Worm (Caenorhabditis elegans) whole organism, L4 larva: ENCODE measurements around the gene H40L08.2.
A peak's percentile ranks its signal among the peaks of the same experiment; 100 is the strongest.

Experiments
- F37D6.2 ChIP-seq: sonication (generic microtip); optimal IDR thresholded peaks from 2 replicates; lab custom pipeline; 2016; ENCODE audit warnings: mild to moderate bottlenecking, missing genetic modification characterization, missing compliant biosample characterization
- R02D3.7 ChIP-seq: fragments of 150-350 bp; sonication (generic microtip); optimal IDR thresholded peaks from 3 replicates; lab custom pipeline; 2014; ENCODE audit warnings: missing biosample characterization, missing genetic modification characterization
- Y75B8A.6 ChIP-seq: fragments of 200-800 bp; sonication (Bioruptor generic); IDR thresholded peaks from 2 replicates; pipeline ENCODE4 v1.3.6; 2022; ENCODE audit warnings: missing genetic modification reagents, missing genetic modification characterization, missing compliant biosample characterization
- aha-1 ChIP-seq: fragments of 150-350 bp; peaks from one replicate; lab custom pipeline; 2014; ENCODE audit warnings: missing biosample characterization, missing genetic modification characterization
- ceh-28 ChIP-seq: fragments of 150-350 bp; optimal IDR thresholded peaks from 2 replicates; lab custom pipeline; 2014; ENCODE audit warnings: missing biosample characterization, missing genetic modification reagents, missing genetic modification characterization
- ceh-32 ChIP-seq: sonication (generic microtip); optimal IDR thresholded peaks from 2 replicates; lab custom pipeline; 2016; ENCODE audit warnings: mild to moderate bottlenecking, missing genetic modification characterization, missing compliant biosample characterization; ENCODE audit not compliant: poor library complexity
- ces-1 ChIP-seq: fragments of 150-350 bp; sonication (generic microtip); optimal IDR thresholded peaks from 4 replicates; lab custom pipeline; 2014; ENCODE audit warnings: missing biosample characterization, missing genetic modification reagents, missing genetic modification characterization
- ctbp-1 ChIP-seq: fragments of 200-800 bp; sonication (Bioruptor generic); IDR thresholded peaks from 2 replicates; pipeline ENCODE4 v1.3.6; 2022; ENCODE audit warnings: missing genetic modification reagents, missing genetic modification characterization, missing compliant biosample characterization
- daf-19 ChIP-seq: fragments of 200-800 bp; sonication (Bioruptor generic); conservative IDR thresholded peaks from 2 replicates; pipeline ENCODE4 v1.3.6; 2022; ENCODE audit warnings: missing genetic modification characterization, missing compliant biosample characterization
- dve-1 ChIP-seq: sonication (generic microtip); optimal IDR thresholded peaks from 2 replicates; lab custom pipeline; 2017; ENCODE audit warnings: antibody characterized with exemption, mild to moderate bottlenecking, missing genetic modification characterization, missing compliant biosample characterization; ENCODE audit not compliant: insufficient read depth
- fkh-10 ChIP-seq: fragments of 150-350 bp; optimal IDR thresholded peaks from 2 replicates; lab custom pipeline; 2014; ENCODE audit warnings: missing biosample characterization, missing genetic modification reagents, missing genetic modification characterization
- fos-1 ChIP-seq: fragments of 150-350 bp; optimal IDR thresholded peaks from 2 replicates; lab custom pipeline; 2014; ENCODE audit warnings: missing biosample characterization, missing genetic modification characterization
- hif-1 ChIP-seq, 2 experiments: sonication (generic microtip); optimal IDR thresholded peaks; 2 replicates each; lab custom pipeline; 2016 to 2017; ENCODE audit warnings: missing compliant biosample characterization in 2 of 2, missing genetic modification characterization in 2 of 2, missing genetic modification reagents in 2 of 2, missing genotype in 2 of 2, mild to moderate bottlenecking in 1 of 2
- hlh-11 ChIP-seq: fragments of 200-800 bp; sonication (Bioruptor generic); optimal IDR thresholded peaks from 2 replicates; lab custom pipeline; 2018; ENCODE audit warnings: mild to moderate bottlenecking, missing genetic modification characterization, missing compliant biosample characterization
- hlh-30 ChIP-seq: sonication (generic microtip); optimal IDR thresholded peaks from 2 replicates; lab custom pipeline; 2017; ENCODE audit warnings: antibody characterized with exemption, mild to moderate bottlenecking, missing genetic modification characterization, missing compliant biosample characterization; ENCODE audit not compliant: insufficient read depth
- hmg-1.1 ChIP-seq: fragments of 200-800 bp; sonication (Bioruptor generic); IDR thresholded peaks from 2 replicates; pipeline ENCODE4 v1.3.6; 2022; ENCODE audit warnings: missing genetic modification reagents, missing genetic modification characterization, missing compliant biosample characterization
- lin-39 ChIP-seq: fragments of 150-350 bp; optimal IDR thresholded peaks from 2 replicates; lab custom pipeline; 2014; ENCODE audit warnings: missing biosample characterization, missing genetic modification reagents, missing genetic modification characterization
- madf-5 ChIP-seq, 2 experiments: fragments of 200-800 bp; sonication (Bioruptor generic); IDR thresholded peaks; 2 replicates each; pipeline ENCODE4 v1.3.6; 2022; ENCODE audit warnings: missing compliant biosample characterization in 2 of 2, missing genetic modification characterization in 2 of 2
- mep-1 ChIP-seq: fragments of 150-350 bp; sonication (generic microtip); optimal IDR thresholded peaks from 3 replicates; lab custom pipeline; 2014; ENCODE audit warnings: missing biosample characterization, missing genetic modification characterization
- mes-2 ChIP-seq: sonication (generic microtip); optimal IDR thresholded peaks from 2 replicates; lab custom pipeline; 2016; ENCODE audit warnings: missing genotype, mild to moderate bottlenecking, missing genetic modification characterization, missing compliant biosample characterization; ENCODE audit not compliant: poor library complexity, severe bottlenecking
- nhr-42 ChIP-seq: fragments of 200-800 bp; sonication (Bioruptor generic); IDR thresholded peaks from 2 replicates; pipeline ENCODE4 v1.3.6; 2022; ENCODE audit warnings: missing genetic modification characterization, missing compliant biosample characterization
- nhr-48 ChIP-seq: sonication (generic microtip); optimal IDR thresholded peaks from 2 replicates; lab custom pipeline; 2016; ENCODE audit warnings: mild to moderate bottlenecking, missing genetic modification characterization, missing compliant biosample characterization
- nhr-6 ChIP-seq: fragments of 150-350 bp; optimal IDR thresholded peaks from 2 replicates; lab custom pipeline; 2014; ENCODE audit warnings: missing biosample characterization, missing genetic modification characterization
- nhr-76 ChIP-seq: fragments of 150-350 bp; optimal IDR thresholded peaks from 2 replicates; lab custom pipeline; 2014; ENCODE audit warnings: missing biosample characterization, missing genetic modification characterization
- nhr-77 ChIP-seq: fragments of 150-350 bp; optimal IDR thresholded peaks from 2 replicates; lab custom pipeline; 2014; ENCODE audit warnings: missing biosample characterization, missing genetic modification characterization
- pha-4 ChIP-seq, 2 experiments: fragments of 150-350 bp in 1 of 2; fragments of 200-800 bp in 1 of 2; sonication (Bioruptor generic) in 1 of 2; IDR thresholded peaks in 1 of 2; optimal IDR thresholded peaks in 1 of 2; 2 replicates each; pipeline versions ENCODE4 v1.3.6 to Lab custom; 2014 to 2022; ENCODE audit warnings: missing genetic modification characterization in 2 of 2, missing genetic modification reagents in 2 of 2, missing biosample characterization in 1 of 2, missing compliant biosample characterization in 1 of 2
- saeg-2 ChIP-seq: fragments of 200-800 bp; sonication (Bioruptor generic); IDR thresholded peaks from 2 replicates; pipeline ENCODE4 v1.3.6; 2022; ENCODE audit warnings: missing genetic modification reagents, missing genetic modification characterization, missing compliant biosample characterization
- set-16 ChIP-seq: fragments of 200-800 bp; sonication (Bioruptor generic); IDR thresholded peaks from 2 replicates; pipeline ENCODE4 v1.3.6; 2022; ENCODE audit warnings: missing genetic modification reagents, missing genetic modification characterization, missing compliant biosample characterization
- snpc-1.2 ChIP-seq: fragments of 200-800 bp; sonication (Bioruptor generic); IDR thresholded peaks from 2 replicates; pipeline ENCODE4 v1.3.6; 2022; ENCODE audit warnings: missing genetic modification reagents, missing genetic modification characterization, missing compliant biosample characterization
- snpc-4 ChIP-seq: fragments of 150-350 bp; optimal IDR thresholded peaks from 2 replicates; lab custom pipeline; 2014; ENCODE audit warnings: missing biosample characterization, missing genetic modification characterization
- tra-1 ChIP-seq: fragments of 200-800 bp; sonication (Bioruptor generic); IDR thresholded peaks from 2 replicates; pipeline ENCODE4 v1.3.6; 2022; ENCODE audit warnings: missing genetic modification reagents, missing genetic modification characterization, missing compliant biosample characterization
- unc-62 ChIP-seq, 3 experiments: fragments of 150-350 bp in 1 of 3; sonication (generic microtip); optimal IDR thresholded peaks in 2 of 3; peaks in 1 of 3; 1 replicate in 1 of 3; 2 replicates in 2 of 3; lab custom pipeline; 2014 to 2017; ENCODE audit warnings: missing biosample characterization in 3 of 3, missing genetic modification characterization in 3 of 3, missing genetic modification reagents in 3 of 3, missing genotype in 1 of 3
- zfp-2 ChIP-seq: sonication (generic microtip); optimal IDR thresholded peaks from 2 replicates; lab custom pipeline; 2016; ENCODE audit warnings: mild to moderate bottlenecking, missing genetic modification characterization, missing compliant biosample characterization
- zfp-3 ChIP-seq: fragments of 200-800 bp; sonication (Bioruptor generic); conservative IDR thresholded peaks from 2 replicates; pipeline ENCODE4 v1.3.6; 2022; ENCODE audit warnings: missing genetic modification reagents, missing genetic modification characterization, missing compliant biosample characterization
- zip-2 ChIP-seq: fragments of 150-350 bp; optimal IDR thresholded peaks from 2 replicates; lab custom pipeline; 2014; ENCODE audit warnings: missing biosample characterization, missing genetic modification characterization

Gene H40L08.2

ce11 chrX:15125138-15125537 lies 47.6 kb upstream of the H40L08.2 start:
- TF ChIP-seq snpc-4 (no peak), set-16 (GFP tag; lab: Robert Waterston, UW) (no peak), F37D6.2 (tag; lab: Kevin White, UChicago) (no peak), ces-1 (peak; percentile 30)

- TF ChIP-seq zip-2 (tag; lab: Kevin White, UChicago) (no peak), nhr-76 (tag; lab: Kevin White, UChicago) (no peak), aha-1 (tag; lab: Kevin White, UChicago) (peak; percentile 91), ceh-28 (tag; lab: Kevin White, UChicago) (no peak)
These were observed 43.0 kb upstream of the H40L08.2 start for ce11 chrX:15120545-15120944.

- TF ChIP-seq fkh-10 (GFP tag; lab: Kevin White, UChicago) (no peak), daf-19 (GFP tag; lab: Robert Waterston, UW) (no peak), zfp-3 (GFP tag; lab: Robert Waterston, UW) (no peak), nhr-6 (tag; lab: Kevin White, UChicago) (no peak), dve-1 (tag; lab: Kevin White, UChicago) (no peak), fos-1 (tag; lab: Kevin White, UChicago) (no peak), hlh-30 (tag; lab: Kevin White, UChicago) (no peak)
These were observed 39.0 kb upstream of the H40L08.2 start, which contains the start of gene R07D5.2 for ce11 chrX:15116514-15116913. TSS of gene R07D5.2 (minus strand) at chrX:15116614.

- TF ChIP-seq nhr-42 = no peak
- peak in 1 of 2 experiments; percentile 1 for TF ChIP-seq unc-62 (GFP tag; optimal IDR thresholded peaks at IDR 0.05 in 1 of 2; lab: Kevin White, UChicago)
- no peak for TF ChIP-seq unc-62 (tag; optimal IDR thresholded peaks at IDR 0.05; lab: Kevin White, UChicago)
These were observed 38.2 kb upstream of the H40L08.2 start for ce11 chrX:15115748-15116147.

- peak in 1 of 2 experiments; percentile 88 for TF ChIP-seq unc-62 (GFP tag; optimal IDR thresholded peaks at IDR 0.05 in 1 of 2; lab: Kevin White, UChicago)
- no peak for TF ChIP-seq unc-62 (tag; optimal IDR thresholded peaks at IDR 0.05; lab: Kevin White, UChicago)
- TF ChIP-seq zfp-2 (tag; lab: Kevin White, UChicago) = no peak
- no peak for TF ChIP-seq R02D3.7
- no peak for TF ChIP-seq mes-2 (tag; lab: Kevin White, UChicago)
- TF ChIP-seq tra-1 (GFP tag; lab: Robert Waterston, UW) = no peak
- no peak for TF ChIP-seq lin-39 (tag; lab: Kevin White, UChicago)
- TF ChIP-seq, all 104 proteins: peak for 1
These were observed 34.6 kb upstream of the H40L08.2 start for ce11 chrX:15112172-15112571.

- peak; percentile 6 for TF ChIP-seq hlh-11 (tag; lab: Kevin White, UChicago)
- TF ChIP-seq hmg-1.1 (GFP tag; lab: Robert Waterston, UW) = 0 out of 2 replicates have a peak, but pooled peaks have one; percentile 10
- no peak for TF ChIP-seq mep-1 (tag; lab: Kevin White, UChicago)
- TF ChIP-seq, all 104 proteins: peak for 2
These were observed 30.3 kb upstream of the H40L08.2 start, which contains the start of gene mlt-9 for ce11 chrX:15107747-15108252. TSS of gene mlt-9 (minus strand) at chrX:15107797.

ce11 chrX:15104963-15105493 lies 27.5 kb upstream of the H40L08.2 start:
- peak; percentile 24 for TF ChIP-seq mes-2 (tag; lab: Kevin White, UChicago)
- TF ChIP-seq nhr-77 (tag; lab: Kevin White, UChicago) = no peak
- TF ChIP-seq aha-1 (tag; lab: Kevin White, UChicago) = peak; percentile 15
- TF ChIP-seq Y75B8A.6 = no peak
- TF ChIP-seq ceh-32 (tag; lab: Kevin White, UChicago) = no peak
- no peak for TF ChIP-seq snpc-1.2 (GFP tag; lab: Robert Waterston, UW)
- peak; percentile 35 for TF ChIP-seq hlh-11 (tag; lab: Kevin White, UChicago)
- TF ChIP-seq zip-2 (tag; lab: Kevin White, UChicago) = no peak
- no peak for TF ChIP-seq pha-4 (GFP tag; IDR thresholded peaks at IDR 0.05; lab: Robert Waterston, UW)
- no peak for TF ChIP-seq pha-4 (tag; optimal IDR thresholded peaks at IDR 0.05; lab: Kevin White, UChicago)
- peak; percentile 22 for TF ChIP-seq hlh-30 (tag; lab: Kevin White, UChicago)
- 0 out of 2 replicates have a peak, but pooled peaks have one; percentile 23 for TF ChIP-seq ctbp-1
- peak in 1 of 2 experiments; percentile 93 for TF ChIP-seq unc-62 (GFP tag; optimal IDR thresholded peaks at IDR 0.05 in 1 of 2; lab: Kevin White, UChicago)
- no peak for TF ChIP-seq unc-62 (tag; optimal IDR thresholded peaks at IDR 0.05; lab: Kevin White, UChicago)
- TF ChIP-seq madf-5 (GFP tag; IDR thresholded peaks at IDR 0.05; lab: Robert Waterston, UW) = no peak
- TF ChIP-seq saeg-2 = no peak
- no peak for TF ChIP-seq ceh-28 (tag; lab: Kevin White, UChicago)
- peak; percentile 8 for TF ChIP-seq nhr-48 (tag; lab: Kevin White, UChicago)
- TF ChIP-seq hif-1 (tag; optimal IDR thresholded peaks at IDR 0.05; lab: Kevin White, UChicago) = no peak
